Worm (Caenorhabditis elegans) whole organism, L1 larva: ENCODE results near the gene K07E8.6.
A peak's percentile ranks its signal among the peaks of the same experiment; 100 is the strongest.

Experiments
- C16A3.4 ChIP-seq: fragments of 150-350 bp; optimal IDR thresholded peaks from 2 replicates; lab custom pipeline; 2014; ENCODE audit warnings: missing biosample characterization, missing genetic modification characterization
- C34B4.2 ChIP-seq: sonication (generic microtip); optimal IDR thresholded peaks from 2 replicates; lab custom pipeline; 2017; ENCODE audit warnings: mild to moderate bottlenecking, missing genetic modification characterization, missing compliant biosample characterization
- F16B12.6 ChIP-seq: fragments of 150-350 bp; optimal IDR thresholded peaks from 2 replicates; lab custom pipeline; 2014; ENCODE audit warnings: missing biosample characterization, missing genetic modification characterization
- aha-1 ChIP-seq: fragments of 150-350 bp; optimal IDR thresholded peaks from 2 replicates; lab custom pipeline; 2014; ENCODE audit warnings: missing biosample characterization, missing genetic modification characterization
- alr-1 ChIP-seq: fragments of 200-800 bp; sonication (Bioruptor generic); optimal IDR thresholded peaks from 2 replicates; lab custom pipeline; 2018; ENCODE audit warnings: borderline replicate concordance, mild to moderate bottlenecking, missing genetic modification characterization, missing compliant biosample characterization
- ama-1 ChIP-seq: fragments of 150-350 bp; optimal IDR thresholded peaks from 2 replicates; lab custom pipeline; 2014
- ceh-82 ChIP-seq, 3 experiments: fragments of 150-350 bp in 1 of 3; sonication (generic microtip) in 2 of 3; optimal IDR thresholded peaks; 2 replicates each; lab custom pipeline; 2014 to 2017; ENCODE audit warnings: missing biosample characterization in 3 of 3, missing genetic modification characterization in 3 of 3
- ceh-88 ChIP-seq: fragments of 200-800 bp; sonication (Bioruptor generic); IDR thresholded peaks from 2 replicates; pipeline ENCODE4 v1.3.6; 2022; ENCODE audit warnings: missing genetic modification characterization, missing compliant biosample characterization
- ceh-90 ChIP-seq: sonication (generic microtip); optimal IDR thresholded peaks from 2 replicates; lab custom pipeline; 2016; ENCODE audit warnings: missing genetic modification characterization, missing compliant biosample characterization
- efl-1 ChIP-seq, 4 experiments: fragments of 150-350 bp; optimal IDR thresholded peaks in 3 of 4; peaks in 1 of 4; 1 replicate in 1 of 4; 2 replicates in 3 of 4; lab custom pipeline; 2014; ENCODE audit warnings: missing biosample characterization in 2 of 4, missing genetic modification characterization in 2 of 4, missing genetic modification reagents in 2 of 4
- egl-13 ChIP-seq: sonication (generic microtip); optimal IDR thresholded peaks from 2 replicates; lab custom pipeline; 2016; ENCODE audit warnings: missing genotype, missing genetic modification reagents, missing genetic modification characterization, missing compliant biosample characterization
- egl-27 ChIP-seq, 2 experiments: fragments of 150-350 bp in 1 of 2; sonication (generic microtip); optimal IDR thresholded peaks; 3 replicates each; lab custom pipeline; 2017 to 2018; ENCODE audit warnings: missing biosample characterization in 2 of 2, missing genetic modification characterization in 2 of 2, missing genetic modification reagents in 2 of 2
- ets-5 ChIP-seq: fragments of 200-800 bp; sonication (Bioruptor generic); IDR thresholded peaks from 2 replicates; pipeline ENCODE4 v1.3.6; 2022; ENCODE audit warnings: missing genetic modification characterization, missing compliant biosample characterization
- fkh-10 ChIP-seq: sonication (generic microtip); optimal IDR thresholded peaks from 2 replicates; lab custom pipeline; 2017; ENCODE audit warnings: missing biosample characterization, missing genetic modification reagents, missing genetic modification characterization
- fos-1 ChIP-seq: fragments of 150-350 bp; optimal IDR thresholded peaks from 2 replicates; lab custom pipeline; 2014; ENCODE audit warnings: missing biosample characterization, missing genetic modification characterization
- hlh-17 ChIP-seq: fragments of 200-800 bp; sonication (Bioruptor generic); optimal IDR thresholded peaks from 2 replicates; lab custom pipeline; 2018; ENCODE audit warnings: missing genetic modification characterization, mild to moderate bottlenecking, missing compliant biosample characterization, moderate library complexity, borderline replicate concordance
- hpl-2 ChIP-seq: fragments of 150-350 bp; optimal IDR thresholded peaks from 2 replicates; lab custom pipeline; 2014; ENCODE audit warnings: missing biosample characterization, missing genetic modification reagents, missing genetic modification characterization
- irx-1 ChIP-seq: sonication (generic microtip); optimal IDR thresholded peaks from 2 replicates; lab custom pipeline; 2016; ENCODE audit warnings: missing genetic modification characterization, missing compliant biosample characterization
- lin-13 ChIP-seq: fragments of 150-350 bp; optimal IDR thresholded peaks from 2 replicates; lab custom pipeline; 2014; ENCODE audit warnings: missing biosample characterization, missing genetic modification reagents, missing genetic modification characterization
- lin-39 ChIP-seq: fragments of 150-350 bp; optimal IDR thresholded peaks from 2 replicates; lab custom pipeline; 2014; ENCODE audit warnings: missing biosample characterization, missing genetic modification reagents, missing genetic modification characterization
- lir-3 ChIP-seq: sonication (generic microtip); optimal IDR thresholded peaks from 2 replicates; lab custom pipeline; 2016; ENCODE audit warnings: mild to moderate bottlenecking, missing genetic modification characterization, moderate library complexity, missing compliant biosample characterization; ENCODE audit not compliant: poor library complexity
- lsy-2 ChIP-seq, 2 experiments: fragments of 150-350 bp; optimal IDR thresholded peaks; 2 replicates each; lab custom pipeline; 2014; ENCODE audit warnings: missing biosample characterization in 2 of 2, missing genetic modification characterization in 2 of 2
- mab-9 ChIP-seq: fragments of 200-800 bp; sonication (Bioruptor generic); IDR thresholded peaks from 2 replicates; pipeline ENCODE4 v1.3.6; 2022; ENCODE audit warnings: missing genetic modification reagents, missing genetic modification characterization, missing compliant biosample characterization
- mdl-1 ChIP-seq, 2 experiments: fragments of 150-350 bp; optimal IDR thresholded peaks; 2 replicates each; lab custom pipeline; 2014 to 2017; ENCODE audit warnings: missing biosample characterization in 2 of 2, missing genetic modification characterization in 2 of 2, inconsistent platforms in 1 of 2
- nhr-11 ChIP-seq: fragments of 150-350 bp; optimal IDR thresholded peaks from 2 replicates; lab custom pipeline; 2014; ENCODE audit warnings: missing biosample characterization, missing genetic modification characterization
- nhr-12 ChIP-seq: sonication (generic microtip); optimal IDR thresholded peaks from 2 replicates; lab custom pipeline; 2017; ENCODE audit warnings: missing biosample characterization, missing genetic modification characterization
- nhr-20 ChIP-seq: sonication (generic microtip); optimal IDR thresholded peaks from 2 replicates; lab custom pipeline; 2016; ENCODE audit warnings: mild to moderate bottlenecking, missing genetic modification characterization, missing compliant biosample characterization
- nhr-237 ChIP-seq: fragments of 150-350 bp; optimal IDR thresholded peaks from 2 replicates; lab custom pipeline; 2014; ENCODE audit warnings: missing biosample characterization, missing genetic modification characterization
- nhr-47 ChIP-seq: sonication (generic microtip); optimal IDR thresholded peaks from 2 replicates; lab custom pipeline; 2016; ENCODE audit warnings: mild to moderate bottlenecking, missing genetic modification characterization, moderate library complexity, missing compliant biosample characterization
- nhr-71 ChIP-seq: sonication (generic microtip); optimal IDR thresholded peaks from 2 replicates; lab custom pipeline; 2016; ENCODE audit warnings: mild to moderate bottlenecking, missing genetic modification characterization, moderate library complexity, missing compliant biosample characterization
- nhr-76 ChIP-seq: sonication (generic microtip); optimal IDR thresholded peaks from 2 replicates; lab custom pipeline; 2017; ENCODE audit warnings: missing biosample characterization, missing genetic modification characterization
- nhr-77 ChIP-seq: fragments of 150-350 bp; optimal IDR thresholded peaks from 2 replicates; lab custom pipeline; 2014; ENCODE audit warnings: missing biosample characterization, missing genetic modification characterization
- nhr-85 ChIP-seq: sonication (generic microtip); peaks from one replicate; lab custom pipeline; 2016; ENCODE audit warnings: missing genetic modification characterization, inconsistent platforms, missing compliant biosample characterization
- pag-3 ChIP-seq: sonication (generic microtip); optimal IDR thresholded peaks from 2 replicates; lab custom pipeline; 2017; ENCODE audit warnings: missing genetic modification characterization, mild to moderate bottlenecking, missing compliant biosample characterization, antibody characterized with exemption, borderline replicate concordance; ENCODE audit not compliant: insufficient read depth
- pax-3 ChIP-seq: fragments of 200-800 bp; sonication (Bioruptor generic); optimal IDR thresholded peaks from 2 replicates; lab custom pipeline; 2018; ENCODE audit warnings: mild to moderate bottlenecking, missing genetic modification characterization, moderate library complexity, missing compliant biosample characterization
- pqm-1 ChIP-seq: sonication (generic microtip); optimal IDR thresholded peaks from 3 replicates; lab custom pipeline; 2017; ENCODE audit warnings: missing biosample characterization, missing genetic modification characterization
- rnt-1 ChIP-seq: sonication (generic microtip); optimal IDR thresholded peaks from 2 replicates; lab custom pipeline; 2016; ENCODE audit warnings: mild to moderate bottlenecking, missing genetic modification characterization, moderate library complexity, missing compliant biosample characterization
- snu-23 ChIP-seq: sonication (generic microtip); optimal IDR thresholded peaks from 2 replicates; lab custom pipeline; 2016; ENCODE audit warnings: missing genetic modification characterization, missing compliant biosample characterization
- sox-4 ChIP-seq: sonication (generic microtip); optimal IDR thresholded peaks from 2 replicates; lab custom pipeline; 2016; ENCODE audit warnings: missing genetic modification characterization, missing compliant biosample characterization
- swsn-7 ChIP-seq: sonication (generic microtip); optimal IDR thresholded peaks from 2 replicates; lab custom pipeline; 2016; ENCODE audit warnings: missing genetic modification characterization, missing compliant biosample characterization
- unc-130 ChIP-seq: fragments of 150-350 bp; optimal IDR thresholded peaks from 2 replicates; lab custom pipeline; 2017; ENCODE audit warnings: missing biosample characterization, missing genetic modification characterization, inconsistent platforms
- unc-98 ChIP-seq: fragments of 200-800 bp; sonication (Bioruptor generic); IDR thresholded peaks from 2 replicates; pipeline ENCODE4 v1.3.6; 2022; ENCODE audit warnings: missing genetic modification characterization, missing compliant biosample characterization
- vab-15 ChIP-seq: sonication (generic microtip); optimal IDR thresholded peaks from 2 replicates; lab custom pipeline; 2017; ENCODE audit warnings: missing genotype, mild to moderate bottlenecking, missing genetic modification characterization, missing compliant biosample characterization
- xbp-1 ChIP-seq: sonication (generic microtip); optimal IDR thresholded peaks from 2 replicates; lab custom pipeline; 2016; ENCODE audit warnings: missing genetic modification characterization, missing compliant biosample characterization
- zag-1 ChIP-seq: fragments of 150-350 bp; optimal IDR thresholded peaks from 2 replicates; lab custom pipeline; 2014; ENCODE audit warnings: missing biosample characterization, missing genetic modification characterization
- zip-4 ChIP-seq: fragments of 200-800 bp; sonication (Bioruptor generic); optimal IDR thresholded peaks from 2 replicates; lab custom pipeline; 2018; ENCODE audit warnings: mild to moderate bottlenecking, missing genetic modification characterization, moderate library complexity, missing compliant biosample characterization

Gene K07E8.6

ce11 chrII:674116-674515 lies 34.7 kb upstream of the K07E8.6 start, which contains the start of gene Y39F10C.3:
Y39F10C.3 (plus strand) TSS chrII:674416.
- TF ChIP-seq lin-13 (GFP tag; lab: Kevin White, UChicago) = no peak
- no peak for TF ChIP-seq nhr-71
- no peak for TF ChIP-seq xbp-1 (tag; lab: Kevin White, UChicago)
- TF ChIP-seq nhr-20 (tag; lab: Kevin White, UChicago) = no peak
- no peak for TF ChIP-seq egl-27 (tag; optimal IDR thresholded peaks at IDR 0.05; lab: Kevin White, UChicago)
- TF ChIP-seq F16B12.6 (tag; lab: Kevin White, UChicago) = no peak
- no peak for TF ChIP-seq pag-3 (tag; lab: Kevin White, UChicago)
- no peak for TF ChIP-seq hlh-17 (GFP tag; lab: Kevin White, UChicago)
- TF ChIP-seq nhr-76 (tag; lab: Kevin White, UChicago) = no peak
- no peak for TF ChIP-seq aha-1
- no peak for TF ChIP-seq nhr-77 (tag; lab: Kevin White, UChicago)
- TF ChIP-seq lin-39 (tag; lab: Kevin White, UChicago) = no peak
- no peak for TF ChIP-seq ceh-90 (tag; lab: Kevin White, UChicago)
- no peak for TF ChIP-seq egl-13 (tag; lab: Kevin White, UChicago)
- TF ChIP-seq mdl-1 (tag; optimal IDR thresholded peaks at IDR 0.05; lab: Kevin White, UChicago) = no peak
- TF ChIP-seq pqm-1 (tag; lab: Kevin White, UChicago) = no peak
- TF ChIP-seq nhr-237 (tag; lab: Kevin White, UChicago) = no peak
- TF ChIP-seq hpl-2 (GFP tag; lab: Kevin White, UChicago) = no peak
- TF ChIP-seq C16A3.4 (tag; lab: Kevin White, UChicago) = no peak
- TF ChIP-seq irx-1 (tag; lab: Kevin White, UChicago) = no peak

ce11 chrII:671025-671424 lies 31.7 kb upstream of the K07E8.6 start, which contains the start of gene sri-46:
sri-46 (minus strand) TSS chrII:671125.
- no peak for TF ChIP-seq vab-15 (tag; lab: Kevin White, UChicago)
- TF ChIP-seq nhr-11 = no peak
- no peak for TF ChIP-seq zag-1 (tag; lab: Kevin White, UChicago)
- TF ChIP-seq ceh-88 (GFP tag; lab: Robert Waterston, UW) = no peak
- no peak for TF ChIP-seq unc-98 (GFP tag; lab: Robert Waterston, UW)
- TF ChIP-seq rnt-1 (tag; lab: Kevin White, UChicago) = no peak
- no peak for TF ChIP-seq nhr-12
- no peak for TF ChIP-seq irx-1 (tag; lab: Kevin White, UChicago)
- TF ChIP-seq pqm-1 (tag; lab: Kevin White, UChicago) = no peak
- no peak for TF ChIP-seq pax-3 (tag; lab: Kevin White, UChicago)
- TF ChIP-seq lsy-2 (tag; optimal IDR thresholded peaks at IDR 0.05; lab: Kevin White, UChicago) = no peak
- TF ChIP-seq fkh-10 (GFP tag; lab: Kevin White, UChicago) = no peak
- TF ChIP-seq ama-1 = no peak
- TF ChIP-seq nhr-85 (tag; lab: Kevin White, UChicago) = no peak
- TF ChIP-seq pag-3 (tag; lab: Kevin White, UChicago) = no peak
- no peak for TF ChIP-seq unc-130 (tag; lab: Kevin White, UChicago)
- TF ChIP-seq snu-23 (GFP tag; lab: Kevin White, UChicago) = no peak
- TF ChIP-seq, all 84 proteins: peak for 0

- no peak for TF ChIP-seq lir-3 (tag; lab: Kevin White, UChicago)
- TF ChIP-seq efl-1 (optimal IDR thresholded peaks at IDR 0.05; lab: Kevin White, UChicago) = no peak
- TF ChIP-seq efl-1 (GFP tag; optimal IDR thresholded peaks at IDR 0.05 in 1 of 2; lab: Kevin White, UChicago) = peak in 1 of 2 experiments; percentile 74
- no peak for TF ChIP-seq hlh-17 (GFP tag; lab: Kevin White, UChicago)
These were observed 28.5 kb upstream of the K07E8.6 start for ce11 chrII:667864-668263.

ce11 chrII:661696-662095 lies 22.3 kb upstream of the K07E8.6 start, which contains the start of gene sri-45:
sri-45 (minus strand) TSS chrII:661796.
- TF ChIP-seq zip-4 (GFP tag; lab: Kevin White, UChicago) (no peak), mab-9 (no peak), alr-1 (tag; lab: Kevin White, UChicago) (no peak), sox-4 (no peak), swsn-7 (tag; lab: Kevin White, UChicago) (no peak), ceh-82 (tag; optimal IDR thresholded peaks at IDR 0.05; lab: Kevin White, UChicago) (no peak), ceh-88 (GFP tag; lab: Robert Waterston, UW) (no peak), nhr-47 (tag; lab: Kevin White, UChicago) (no peak), ama-1 (no peak), efl-1 (optimal IDR thresholded peaks at IDR 0.05; lab: Kevin White, UChicago) (no peak), efl-1 (GFP tag; optimal IDR thresholded peaks at IDR 0.05 in 1 of 2; lab: Kevin White, UChicago) (no peak), nhr-237 (tag; lab: Kevin White, UChicago) (no peak), ets-5 (no peak), fos-1 (tag; lab: Kevin White, UChicago) (no peak), C34B4.2 (no peak), egl-27 (tag; optimal IDR thresholded peaks at IDR 0.05; lab: Kevin White, UChicago) (no peak), irx-1 (tag; lab: Kevin White, UChicago) (no peak)
